Worm (Caenorhabditis elegans) whole organism, L4 larva: Measurements from ENCODE around the gene F07B10.7.
A peak's percentile ranks its signal among the peaks of the same experiment; 100 is the strongest.

Source experiments
- D1046.2 ChIP-seq: fragments of 200-800 bp; sonication (Bioruptor generic); IDR thresholded peaks from 2 replicates; pipeline ENCODE4 v1.3.6; 2022; ENCODE audit warnings: missing genetic modification characterization, missing compliant biosample characterization
- F37D6.2 ChIP-seq: sonication (generic microtip); optimal IDR thresholded peaks from 2 replicates; lab custom pipeline; 2016; ENCODE audit warnings: mild to moderate bottlenecking, missing genetic modification characterization, missing compliant biosample characterization
- T20F7.1 ChIP-seq: fragments of 200-800 bp; sonication (Bioruptor generic); optimal IDR thresholded peaks from 2 replicates; lab custom pipeline; 2018; ENCODE audit warnings: mild to moderate bottlenecking, missing genetic modification characterization, missing compliant biosample characterization
- Y48G9A.11 ChIP-seq: fragments of 200-800 bp; sonication (Bioruptor generic); IDR thresholded peaks from 2 replicates; pipeline ENCODE4 v1.3.6; 2022; ENCODE audit warnings: missing genetic modification reagents, missing genetic modification characterization, missing compliant biosample characterization
- Y75B8A.6 ChIP-seq: fragments of 200-800 bp; sonication (Bioruptor generic); IDR thresholded peaks from 2 replicates; pipeline ENCODE4 v1.3.6; 2022; ENCODE audit warnings: missing genetic modification reagents, missing genetic modification characterization, missing compliant biosample characterization
- aha-1 ChIP-seq: fragments of 150-350 bp; peaks from one replicate; lab custom pipeline; 2014; ENCODE audit warnings: missing biosample characterization, missing genetic modification characterization
- aly-2 ChIP-seq: sonication (generic microtip); optimal IDR thresholded peaks from 2 replicates; lab custom pipeline; 2018; ENCODE audit warnings: missing biosample characterization, missing genetic modification characterization
- arid-1 ChIP-seq: fragments of 200-800 bp; sonication (Bioruptor generic); conservative IDR thresholded peaks from 2 replicates; pipeline ENCODE4 v1.3.6; 2022; ENCODE audit warnings: missing genetic modification reagents, missing genetic modification characterization, missing compliant biosample characterization
- attf-4 ChIP-seq: sonication (generic microtip); optimal IDR thresholded peaks from 3 replicates; lab custom pipeline; 2017; ENCODE audit warnings: missing biosample characterization, missing genetic modification characterization
- ceh-20 ChIP-seq: fragments of 200-800 bp; sonication (Bioruptor generic); IDR thresholded peaks from 2 replicates; pipeline ENCODE4 v1.3.6; 2022; ENCODE audit warnings: missing genetic modification reagents, missing genetic modification characterization, missing compliant biosample characterization
- ces-1 ChIP-seq: fragments of 150-350 bp; sonication (generic microtip); optimal IDR thresholded peaks from 4 replicates; lab custom pipeline; 2014; ENCODE audit warnings: missing biosample characterization, missing genetic modification reagents, missing genetic modification characterization
- ctbp-1 ChIP-seq: fragments of 200-800 bp; sonication (Bioruptor generic); IDR thresholded peaks from 2 replicates; pipeline ENCODE4 v1.3.6; 2022; ENCODE audit warnings: missing genetic modification reagents, missing genetic modification characterization, missing compliant biosample characterization
- daf-16 ChIP-seq, 3 experiments: sonication (generic microtip); optimal IDR thresholded peaks; 2 replicates each; lab custom pipeline; 2016 to 2017; ENCODE audit warnings: missing genetic modification characterization in 3 of 3, missing genetic modification reagents in 3 of 3, mild to moderate bottlenecking in 2 of 3, missing compliant biosample characterization in 2 of 3, missing biosample characterization in 1 of 3, moderate library complexity in 1 of 3
- dmd-9 ChIP-seq: fragments of 200-800 bp; sonication (Bioruptor generic); IDR thresholded peaks from 2 replicates; pipeline ENCODE4 v1.3.6; 2022; ENCODE audit warnings: missing genetic modification reagents, missing genetic modification characterization, missing compliant biosample characterization
- dpl-1 ChIP-seq: fragments of 150-350 bp; optimal IDR thresholded peaks from 2 replicates; lab custom pipeline; 2014; ENCODE audit warnings: missing biosample characterization, missing genetic modification reagents, missing genetic modification characterization
- fos-1 ChIP-seq: fragments of 150-350 bp; optimal IDR thresholded peaks from 2 replicates; lab custom pipeline; 2014; ENCODE audit warnings: missing biosample characterization, missing genetic modification characterization
- gei-8 ChIP-seq: fragments of 200-800 bp; sonication (Bioruptor generic); optimal IDR thresholded peaks from 2 replicates; lab custom pipeline; 2018; ENCODE audit warnings: mild to moderate bottlenecking, missing genetic modification characterization, missing compliant biosample characterization
- hmg-1.1 ChIP-seq: fragments of 200-800 bp; sonication (Bioruptor generic); IDR thresholded peaks from 2 replicates; pipeline ENCODE4 v1.3.6; 2022; ENCODE audit warnings: missing genetic modification reagents, missing genetic modification characterization, missing compliant biosample characterization
- lin-1 ChIP-seq: fragments of 200-800 bp; sonication (Bioruptor generic); IDR thresholded peaks from 2 replicates; pipeline ENCODE4 v1.3.6; 2022; ENCODE audit warnings: missing genetic modification reagents, missing genetic modification characterization, missing compliant biosample characterization
- lin-13 ChIP-seq: fragments of 150-350 bp; optimal IDR thresholded peaks from 2 replicates; lab custom pipeline; 2014; ENCODE audit warnings: missing biosample characterization, missing genetic modification reagents, missing genetic modification characterization
- madf-9 ChIP-seq: fragments of 200-800 bp; sonication (Bioruptor generic); conservative IDR thresholded peaks from 2 replicates; pipeline ENCODE4 v1.3.6; 2022; ENCODE audit warnings: missing genetic modification reagents, missing genetic modification characterization, missing compliant biosample characterization
- mdl-1 ChIP-seq, 2 experiments: fragments of 150-350 bp in 1 of 2; sonication (generic microtip) in 1 of 2; optimal IDR thresholded peaks; 2 replicates each; lab custom pipeline; 2014 to 2017; ENCODE audit warnings: missing biosample characterization in 2 of 2, missing genetic modification characterization in 2 of 2
- mep-1 ChIP-seq: fragments of 150-350 bp; sonication (generic microtip); optimal IDR thresholded peaks from 3 replicates; lab custom pipeline; 2014; ENCODE audit warnings: missing biosample characterization, missing genetic modification characterization
- mes-2 ChIP-seq: sonication (generic microtip); optimal IDR thresholded peaks from 2 replicates; lab custom pipeline; 2016; ENCODE audit warnings: missing genotype, mild to moderate bottlenecking, missing genetic modification characterization, missing compliant biosample characterization; ENCODE audit not compliant: poor library complexity, severe bottlenecking
- mxl-3 ChIP-seq: fragments of 200-800 bp; sonication (Bioruptor generic); optimal IDR thresholded peaks from 2 replicates; lab custom pipeline; 2018; ENCODE audit warnings: mild to moderate bottlenecking, missing genetic modification characterization, missing compliant biosample characterization
- nhr-237 ChIP-seq: sonication (generic microtip); optimal IDR thresholded peaks from 2 replicates; lab custom pipeline; 2017; ENCODE audit warnings: missing biosample characterization, missing genetic modification characterization
- nhr-25 ChIP-seq: sonication (generic microtip); optimal IDR thresholded peaks from 2 replicates; lab custom pipeline; 2017; ENCODE audit warnings: missing genetic modification characterization, mild to moderate bottlenecking, missing compliant biosample characterization, antibody characterized with exemption, moderate library complexity, borderline replicate concordance; ENCODE audit not compliant: insufficient read depth
- nhr-28 ChIP-seq: fragments of 150-350 bp; optimal IDR thresholded peaks from 2 replicates; lab custom pipeline; 2014; ENCODE audit warnings: missing biosample characterization, missing genetic modification characterization
- nhr-6 ChIP-seq: fragments of 150-350 bp; optimal IDR thresholded peaks from 2 replicates; lab custom pipeline; 2014; ENCODE audit warnings: missing biosample characterization, missing genetic modification characterization
- pqm-1 ChIP-seq: sonication (generic microtip); optimal IDR thresholded peaks from 2 replicates; lab custom pipeline; 2017; ENCODE audit warnings: missing biosample characterization, missing genetic modification characterization
- set-16 ChIP-seq: fragments of 200-800 bp; sonication (Bioruptor generic); IDR thresholded peaks from 2 replicates; pipeline ENCODE4 v1.3.6; 2022; ENCODE audit warnings: missing genetic modification reagents, missing genetic modification characterization, missing compliant biosample characterization
- snpc-1.2 ChIP-seq: fragments of 200-800 bp; sonication (Bioruptor generic); IDR thresholded peaks from 2 replicates; pipeline ENCODE4 v1.3.6; 2022; ENCODE audit warnings: missing genetic modification reagents, missing genetic modification characterization, missing compliant biosample characterization
- snpc-4 ChIP-seq: fragments of 150-350 bp; optimal IDR thresholded peaks from 2 replicates; lab custom pipeline; 2014; ENCODE audit warnings: missing biosample characterization, missing genetic modification characterization
- spr-3 ChIP-seq: fragments of 200-800 bp; sonication (Bioruptor generic); optimal IDR thresholded peaks from 2 replicates; lab custom pipeline; 2018; ENCODE audit warnings: mild to moderate bottlenecking, missing genetic modification characterization, missing compliant biosample characterization
- unc-130 ChIP-seq: sonication (generic microtip); optimal IDR thresholded peaks from 2 replicates; lab custom pipeline; 2016; ENCODE audit warnings: missing genetic modification reagents, missing genetic modification characterization, missing compliant biosample characterization
- unc-62 ChIP-seq, 3 experiments: fragments of 150-350 bp in 1 of 3; sonication (generic microtip); optimal IDR thresholded peaks in 2 of 3; peaks in 1 of 3; 1 replicate in 1 of 3; 2 replicates in 2 of 3; lab custom pipeline; 2014 to 2017; ENCODE audit warnings: missing biosample characterization in 3 of 3, missing genetic modification characterization in 3 of 3, missing genetic modification reagents in 3 of 3, missing genotype in 1 of 3
- zag-1 ChIP-seq: fragments of 150-350 bp; optimal IDR thresholded peaks from 2 replicates; lab custom pipeline; 2014; ENCODE audit warnings: missing biosample characterization, missing genetic modification characterization
- zfp-3 ChIP-seq: fragments of 200-800 bp; sonication (Bioruptor generic); conservative IDR thresholded peaks from 2 replicates; pipeline ENCODE4 v1.3.6; 2022; ENCODE audit warnings: missing genetic modification reagents, missing genetic modification characterization, missing compliant biosample characterization
- zip-11 ChIP-seq: fragments of 200-800 bp; sonication (Bioruptor generic); IDR thresholded peaks from 2 replicates; pipeline ENCODE4 v1.3.6; 2022; ENCODE audit warnings: missing genetic modification characterization, missing compliant biosample characterization

The F07B10.7 gene

DNA sequence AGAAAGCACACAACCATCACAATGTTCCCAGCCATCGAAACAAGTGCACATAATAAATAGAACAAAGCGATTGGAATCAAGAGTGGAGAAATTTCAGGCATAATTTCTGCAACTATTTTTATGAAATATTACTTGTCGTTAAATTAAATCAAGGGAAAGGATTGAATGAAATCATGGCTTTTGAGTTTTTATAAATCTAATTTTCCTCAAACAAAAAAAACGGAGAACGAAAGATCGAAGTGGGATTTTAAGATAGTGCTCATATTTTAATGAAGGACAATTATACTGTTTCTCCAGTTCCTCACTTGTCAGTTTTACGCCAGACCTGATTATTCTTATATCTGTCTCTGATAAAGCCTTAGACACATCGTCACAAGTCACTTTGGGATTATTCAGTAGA lies 8.1 kb downstream of the F07B10.7 start, which contains the start of gene srsx-33:
Gene srsx-33, minus strand, starts transcription at position 101 of the 400 bp plus-strand sequence.
- TF ChIP-seq daf-16 (GFP tag; optimal IDR thresholded peaks at IDR 0.05; lab: Kevin White, UChicago) (no peak), daf-16 (tag; optimal IDR thresholded peaks at IDR 0.05; lab: Kevin White, UChicago) (no peak), mes-2 (no peak), pqm-1 (tag; lab: Kevin White, UChicago) (no peak), F37D6.2 (no peak), set-16 (GFP tag; lab: Robert Waterston, UW) (no peak), zag-1 (tag; lab: Kevin White, UChicago) (no peak), ces-1 (GFP tag; lab: Kevin White, UChicago) (no peak), nhr-25 (tag; lab: Kevin White, UChicago) (no peak), madf-9 (GFP tag; lab: Robert Waterston, UW) (no peak), nhr-28 (tag; lab: Kevin White, UChicago) (no peak), hmg-1.1 (no peak), fos-1 (tag; lab: Kevin White, UChicago) (no peak), nhr-237 (tag; lab: Kevin White, UChicago) (no peak), attf-4 (no peak), D1046.2 (no peak), nhr-6 (tag; lab: Kevin White, UChicago) (no peak)

DNA sequence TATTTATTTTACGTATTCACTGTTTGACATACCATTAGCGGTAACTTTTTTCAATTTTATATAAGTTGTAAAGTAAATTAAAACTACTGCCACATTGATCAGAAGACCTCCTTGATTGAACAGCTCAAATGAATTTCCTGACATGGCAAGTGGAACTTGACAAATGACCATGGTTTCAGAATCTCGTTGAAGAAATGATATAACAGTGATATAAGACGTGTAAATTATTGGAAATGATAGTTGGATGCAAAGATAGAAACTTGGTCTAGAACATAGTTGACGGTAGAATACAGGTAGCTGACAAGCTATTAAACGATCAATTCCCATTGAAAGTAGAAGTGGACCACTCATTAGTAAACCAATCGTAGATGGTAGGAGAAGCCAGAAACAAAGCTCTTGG lies 8.7 kb downstream of the F07B10.7 start:
- TF ChIP-seq unc-130 (GFP tag; lab: Kevin White, UChicago) (no peak), aha-1 (no peak), zag-1 (tag; lab: Kevin White, UChicago) (no peak), unc-62 (GFP tag; optimal IDR thresholded peaks at IDR 0.05 in 1 of 2; lab: Kevin White, UChicago) (peak in 1 of 2 experiments; percentile 95), unc-62 (tag; optimal IDR thresholded peaks at IDR 0.05; lab: Kevin White, UChicago) (no peak), snpc-1.2 (GFP tag; lab: Robert Waterston, UW) (no peak), arid-1 (GFP tag; lab: Robert Waterston, UW) (no peak), dpl-1 (GFP tag; lab: Kevin White, UChicago) (no peak)

DNA sequence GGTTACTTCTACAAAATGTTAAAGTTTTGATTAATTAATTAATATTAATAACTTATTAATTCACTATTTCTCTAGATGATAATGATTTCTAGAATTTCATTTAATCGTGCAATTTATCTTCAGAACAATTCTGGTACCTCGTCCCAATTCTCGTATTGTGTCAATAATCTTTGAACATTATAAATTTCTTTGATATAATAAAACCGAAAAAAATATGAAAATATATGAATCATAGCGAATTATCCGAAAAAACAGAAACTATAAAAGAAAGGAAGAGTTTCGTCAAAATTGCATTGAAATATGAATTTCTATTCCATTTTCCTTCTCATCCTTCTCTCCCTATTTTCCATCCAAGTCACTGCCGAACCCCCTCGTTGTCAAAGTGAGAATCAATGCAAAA lies 9.8 kb downstream of the F07B10.7 start, which contains the start of gene T19B10.12:
Gene T19B10.12, plus strand, starts transcription at position 301 of the 400 bp plus-strand sequence.
- TF ChIP-seq fos-1 (tag; lab: Kevin White, UChicago) = no peak
- no peak for TF ChIP-seq gei-8
- peak; percentile 27 for TF ChIP-seq aha-1
- TF ChIP-seq, all 104 proteins: peak for 1

DNA sequence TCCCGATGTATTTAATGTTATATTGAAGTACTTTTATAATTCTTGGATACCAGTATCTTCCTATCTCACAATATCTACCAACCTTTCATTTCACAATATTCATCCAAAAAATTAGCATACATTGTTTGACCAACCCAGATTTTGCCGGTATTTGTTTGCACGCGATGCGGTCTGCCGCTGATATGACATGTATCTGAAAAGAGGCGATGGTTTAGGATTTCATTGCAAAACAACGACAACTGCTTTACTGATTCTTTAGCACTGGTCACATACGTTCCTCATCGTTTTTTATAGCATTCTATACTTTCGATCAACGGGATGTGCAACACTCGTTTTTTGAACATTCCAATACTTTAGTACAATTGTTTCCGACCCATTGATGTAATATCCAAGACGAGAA lies 12.7 kb downstream of the F07B10.7 start, which contains the start of gene mam-4:
Gene mam-4, plus strand, starts transcription at position 301 of the 400 bp plus-strand sequence.
- TF ChIP-seq unc-62 (GFP tag; optimal IDR thresholded peaks at IDR 0.05 in 1 of 2; lab: Kevin White, UChicago) (peak in 1 of 2 experiments; percentile 53), unc-62 (tag; optimal IDR thresholded peaks at IDR 0.05; lab: Kevin White, UChicago) (no peak), ceh-20 (GFP tag; lab: Robert Waterston, UW) (no peak), snpc-4 (tag; lab: Kevin White, UChicago) (no peak)

DNA sequence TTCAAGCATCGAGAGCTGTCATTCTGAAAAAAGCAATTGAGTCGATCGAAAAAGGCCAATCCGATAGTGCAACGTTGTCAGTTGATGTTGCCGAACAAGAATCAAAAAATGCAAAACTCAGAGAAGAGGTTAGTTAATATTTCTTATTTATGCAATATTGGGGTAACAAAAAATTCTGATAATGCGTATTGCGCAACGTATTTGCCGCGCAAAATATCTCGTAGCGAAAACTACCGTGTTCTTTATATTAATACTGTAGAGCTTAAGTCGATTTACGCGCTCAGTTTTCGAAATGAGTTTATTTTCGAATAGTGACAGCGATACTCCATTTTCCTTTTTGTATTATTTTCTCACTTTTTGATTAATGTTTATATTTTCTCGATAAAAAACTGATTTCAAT lies 15.5 kb downstream of the F07B10.7 start:
- no peak for TF ChIP-seq mep-1
- TF ChIP-seq unc-62 (GFP tag; optimal IDR thresholded peaks at IDR 0.05 in 1 of 2; lab: Kevin White, UChicago) = peak in 1 of 2 experiments; percentile 93
- no peak for TF ChIP-seq unc-62 (tag; optimal IDR thresholded peaks at IDR 0.05; lab: Kevin White, UChicago)
- TF ChIP-seq, all 104 proteins: peak for 1

DNA sequence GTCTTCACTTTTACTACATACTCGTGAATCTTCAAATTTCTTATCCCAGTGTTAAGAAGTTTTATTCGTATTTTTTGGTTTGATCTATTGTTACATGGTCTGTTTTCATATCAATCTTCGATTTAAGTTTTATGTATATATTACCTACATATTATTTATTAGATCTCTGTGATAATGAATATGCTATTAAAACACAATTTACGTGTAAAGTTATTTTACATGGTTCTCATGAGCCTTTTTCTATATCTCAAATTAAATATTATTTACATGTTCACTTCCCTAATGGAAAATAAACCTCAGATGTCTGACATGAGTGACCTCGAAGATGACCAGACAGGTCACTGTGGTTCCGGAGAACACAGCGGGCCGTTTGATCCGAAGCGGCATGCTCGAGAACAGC lies 16.0 kb downstream of the F07B10.7 start, which contains the start of gene mxl-1:
Gene mxl-1, plus strand, starts transcription at position 301 of the 400 bp plus-strand sequence.
- TF ChIP-seq snpc-1.2 (GFP tag; lab: Robert Waterston, UW) = no peak
- no peak for TF ChIP-seq ceh-20 (GFP tag; lab: Robert Waterston, UW)
- no peak for TF ChIP-seq spr-3 (GFP tag; lab: Kevin White, UChicago)
- no peak for TF ChIP-seq zip-11 (GFP tag; lab: Robert Waterston, UW)
- no peak for TF ChIP-seq unc-62 (GFP tag; optimal IDR thresholded peaks at IDR 0.05 in 1 of 2; lab: Kevin White, UChicago)
- TF ChIP-seq unc-62 (tag; optimal IDR thresholded peaks at IDR 0.05; lab: Kevin White, UChicago) = no peak
- no peak for TF ChIP-seq dmd-9 (GFP tag; lab: Robert Waterston, UW)
- no peak for TF ChIP-seq aly-2 (tag; lab: Kevin White, UChicago)
- TF ChIP-seq mep-1 = no peak
- no peak for TF ChIP-seq unc-130 (GFP tag; lab: Kevin White, UChicago)
- no peak for TF ChIP-seq ctbp-1 (GFP tag; lab: Robert Waterston, UW)
- TF ChIP-seq Y75B8A.6 (GFP tag; lab: Robert Waterston, UW) = no peak
- TF ChIP-seq set-16 (GFP tag; lab: Robert Waterston, UW) = no peak
- no peak for TF ChIP-seq lin-13 (GFP tag; lab: Kevin White, UChicago)
- no peak for TF ChIP-seq lin-1 (GFP tag; lab: Robert Waterston, UW)
- TF ChIP-seq Y48G9A.11 (GFP tag; lab: Robert Waterston, UW) = no peak
- no peak for TF ChIP-seq mdl-1 (tag; optimal IDR thresholded peaks at IDR 0.05; lab: Kevin White, UChicago)
- no peak for TF ChIP-seq mxl-3 (GFP tag; lab: Kevin White, UChicago)
- no peak for TF ChIP-seq T20F7.1 (GFP tag; lab: Kevin White, UChicago)
- TF ChIP-seq zfp-3 (GFP tag; lab: Robert Waterston, UW) = no peak
